Worm (Caenorhabditis elegans): Measurements from ENCODE around the gene dop-1.

DNA sequence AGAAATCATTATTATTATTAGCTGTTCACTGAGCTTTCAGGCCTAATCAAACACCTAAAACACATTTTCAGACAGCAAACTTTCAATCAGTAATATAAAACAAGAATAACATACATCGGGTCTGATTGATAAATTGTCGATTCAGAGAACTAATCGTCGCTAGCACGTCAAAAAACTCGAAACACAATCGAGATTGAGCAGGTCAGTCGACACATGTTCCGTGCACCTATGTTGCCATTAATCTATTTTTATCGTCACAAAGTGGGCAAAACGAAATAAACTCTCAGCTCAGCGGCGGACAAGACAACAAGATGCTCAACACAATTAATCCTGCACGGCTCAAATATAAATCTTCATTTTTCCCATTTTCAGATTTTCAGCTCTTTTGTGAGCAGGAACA, 10.7 kb upstream of the dop-1 start:
- TF ChIP-seq lin-15B (tag; optimal IDR thresholded peaks at IDR 0.05) (no peak), ztf-11 (tag; optimal IDR thresholded peaks at IDR 0.05) (no peak)

Measured in whole organism, L3 larva.